Fruit fly (Drosophila melanogaster): ENCODE results near the gene CG2617.
A peak's percentile ranks its signal among the peaks of the same experiment; 100 is the strongest.

Gene CG2617

DNA sequence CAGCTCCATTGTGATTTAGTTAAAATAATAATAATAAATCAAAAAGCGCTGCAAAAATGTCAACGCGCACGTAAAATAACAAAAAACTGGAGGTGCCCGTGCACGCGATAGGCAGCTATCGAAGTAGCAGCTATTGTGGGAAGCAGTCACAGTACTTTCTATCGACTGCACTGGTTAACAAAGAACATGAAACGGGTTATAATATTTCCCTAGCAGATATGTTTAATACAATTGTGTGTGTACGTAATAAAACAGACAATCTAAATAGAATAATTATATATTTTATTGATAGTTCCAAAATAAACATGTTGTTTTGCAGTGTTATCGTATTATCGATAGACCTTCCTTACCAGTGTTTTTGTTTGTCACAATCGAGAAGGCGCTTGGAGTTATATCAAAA lies 6.3 kb upstream of the CG2617 start, which contains the start of the genes CG31678 and IKKepsilon (continued):
- TF ChIP-seq Rel (GFP tag; optimal IDR thresholded peaks at IDR 0.05) (no peak), Rel (tag; optimal IDR thresholded peaks at IDR 0.05) (no peak), CG9705 (GFP tag; optimal IDR thresholded peaks at IDR 0.05) (no peak), foxo (GFP tag; optimal IDR thresholded peaks at IDR 0.05) (peak in 1 of 2 experiments; percentile 57)

DNA sequence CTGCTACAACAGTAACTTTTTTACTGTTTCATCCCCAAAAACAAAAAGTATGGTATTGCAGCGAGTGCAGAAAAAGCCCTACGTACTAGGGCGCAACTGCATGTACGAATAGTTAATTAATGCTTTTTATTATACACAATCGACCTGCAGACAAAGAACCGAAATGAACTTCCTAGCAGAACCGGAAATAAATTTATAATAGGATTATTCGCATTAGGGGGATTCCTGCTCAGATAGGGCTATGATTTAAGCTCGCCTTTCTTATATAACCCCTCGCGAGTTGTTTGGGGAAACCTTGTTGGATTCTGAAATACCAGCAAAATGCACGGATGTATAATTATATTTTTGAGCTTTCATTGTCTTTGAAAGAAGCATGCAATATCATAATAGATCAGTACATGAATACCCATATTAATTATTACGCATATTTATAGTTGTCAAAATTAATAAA lies 495 bp upstream of the CG2617 start, which contains the start of gene Cen:
TSS of gene Cen (minus strand) at position 199 of the 451 bp plus-strand sequence.
- TF ChIP-seq woc (GFP tag; optimal IDR thresholded peaks at IDR 0.05) (no peak), HLH106 (tag; optimal IDR thresholded peaks at IDR 0.05) (peak; percentile 50), sage (GFP tag; optimal IDR thresholded peaks at IDR 0.05) (peak; percentile 43), N (GFP tag; optimal IDR thresholded peaks at IDR 0.05) (no peak), ey (GFP tag; optimal IDR thresholded peaks at IDR 0.05) (peak; percentile 57), Rel (GFP tag; optimal IDR thresholded peaks at IDR 0.05) (no peak), Rel (tag; optimal IDR thresholded peaks at IDR 0.05) (no peak), CrebA (GFP tag; optimal IDR thresholded peaks at IDR 0.05; ENCODE audit: borderline replicate concordance) (no peak), rgr (GFP tag; optimal IDR thresholded peaks at IDR 0.05) (peak; percentile 55), psq (GFP tag; optimal IDR thresholded peaks at IDR 0.05) (peak; percentile 51), Vsx2 (GFP tag; optimal IDR thresholded peaks at IDR 0.05; ENCODE audit: partially characterized antibody) (no peak), foxo (GFP tag; optimal IDR thresholded peaks at IDR 0.05) (peak in 1 of 2 experiments; percentile 65), Hr83 (GFP tag; optimal IDR thresholded peaks at IDR 0.05; ENCODE audit: poor library complexity, severe bottlenecking) (peak; percentile 5), pan (optimal IDR thresholded peaks at IDR 0.05) (no peak), GATAd (GFP tag; optimal IDR thresholded peaks at IDR 0.05) (peak; percentile 28), Jra (GFP tag; optimal IDR thresholded peaks at IDR 0.05) (peak; percentile 13), Hnf4 (GFP tag; optimal IDR thresholded peaks at IDR 0.05) (peak; percentile 57)

DNA sequence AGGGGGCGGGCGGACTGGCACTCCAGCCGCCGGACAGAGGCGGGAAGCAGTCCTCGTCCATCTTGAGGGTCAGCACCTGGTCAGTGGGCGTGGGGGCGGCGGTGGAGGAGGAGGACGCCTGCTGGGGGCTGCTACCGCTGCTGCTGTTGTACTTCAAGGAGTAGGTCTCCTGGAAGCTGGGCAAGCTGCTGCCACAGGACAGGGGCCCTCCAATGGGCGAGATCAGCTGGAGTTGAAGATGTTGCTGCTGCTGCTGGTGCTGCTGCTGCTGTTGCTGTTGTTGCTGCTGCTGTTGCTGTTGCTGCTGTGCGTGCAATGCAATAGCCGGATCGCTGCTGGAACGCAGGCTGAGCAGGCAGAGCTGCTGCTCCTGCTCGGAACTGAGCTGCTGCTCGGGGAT lies 6.6 kb downstream of the CG2617 start:
- TF ChIP-seq CG32264 (GFP tag; optimal IDR thresholded peaks at IDR 0.05) (no peak), Dfd (GFP tag; optimal IDR thresholded peaks at IDR 0.05) (peak; percentile 92)

dm6 chr2L:20690055-20690454 lies 7.9 kb downstream of the CG2617 start:
- TF ChIP-seq OdsH (GFP tag; optimal IDR thresholded peaks at IDR 0.05) (no peak), Dfd (GFP tag; optimal IDR thresholded peaks at IDR 0.05) (peak; percentile 91)

DNA sequence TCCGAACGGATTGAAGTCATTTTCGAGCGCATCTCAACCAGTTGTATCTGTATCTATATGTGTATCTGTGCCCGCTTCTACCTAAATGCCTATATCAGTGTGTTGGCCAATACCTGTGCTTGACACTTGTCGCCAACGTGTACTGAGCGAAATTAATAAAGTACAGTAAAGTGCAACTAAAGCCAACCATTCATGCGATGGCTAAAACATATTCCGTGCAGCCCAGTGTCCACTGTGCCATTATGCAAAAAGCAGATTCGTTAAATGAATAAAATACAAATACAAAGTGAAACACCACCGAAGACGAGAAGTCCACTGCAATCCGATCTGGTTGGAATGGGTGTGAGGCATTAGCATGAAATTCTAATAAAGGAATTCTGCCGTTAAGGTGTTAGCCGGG lies 12.9 kb downstream of the CG2617 start:
- peak; percentile 18 for TF ChIP-seq woc (GFP tag; optimal IDR thresholded peaks at IDR 0.05)
- no peak for TF ChIP-seq N (GFP tag; optimal IDR thresholded peaks at IDR 0.05)
- no peak for TF ChIP-seq lola (GFP tag; optimal IDR thresholded peaks at IDR 0.05)
- TF ChIP-seq h (GFP tag; optimal IDR thresholded peaks at IDR 0.05): peak; percentile 54
- TF ChIP-seq tai (GFP tag; optimal IDR thresholded peaks at IDR 0.05): no peak
- TF ChIP-seq OdsH (GFP tag; optimal IDR thresholded peaks at IDR 0.05): peak; percentile 2
- peak; percentile 45 for TF ChIP-seq ey (GFP tag; optimal IDR thresholded peaks at IDR 0.05)
- TF ChIP-seq br (GFP tag; optimal IDR thresholded peaks at IDR 0.05): peak; percentile 40
- no peak for TF ChIP-seq Hnf4 (GFP tag; optimal IDR thresholded peaks at IDR 0.05)
- TF ChIP-seq fru (GFP tag; optimal IDR thresholded peaks at IDR 0.05): peak; percentile 50
- peak; percentile 34 for TF ChIP-seq rgr (GFP tag; optimal IDR thresholded peaks at IDR 0.05)
- TF ChIP-seq Hr83 (GFP tag; optimal IDR thresholded peaks at IDR 0.05; ENCODE audit: poor library complexity, severe bottlenecking): peak; percentile 11
- TF ChIP-seq CrebA (GFP tag; optimal IDR thresholded peaks at IDR 0.05; ENCODE audit: borderline replicate concordance): no peak

- TF ChIP-seq OdsH (GFP tag; optimal IDR thresholded peaks at IDR 0.05) (peak; percentile 85), N (GFP tag; optimal IDR thresholded peaks at IDR 0.05) (no peak), foxo (GFP tag; optimal IDR thresholded peaks at IDR 0.05) (peak in 1 of 2 experiments; percentile 88), dsf (GFP tag; optimal IDR thresholded peaks at IDR 0.05; ENCODE audit: borderline replicate concordance) (no peak), Vsx2 (GFP tag; optimal IDR thresholded peaks at IDR 0.05; ENCODE audit: partially characterized antibody) (no peak), CG9705 (GFP tag; optimal IDR thresholded peaks at IDR 0.05) (no peak), Mio (GFP tag; optimal IDR thresholded peaks at IDR 0.05) (no peak), lola (GFP tag; optimal IDR thresholded peaks at IDR 0.05) (no peak), jim (GFP tag; optimal IDR thresholded peaks at IDR 0.05) (no peak), Jra (GFP tag; optimal IDR thresholded peaks at IDR 0.05) (no peak), usp (GFP tag; optimal IDR thresholded peaks at IDR 0.05) (no peak), Myc (optimal IDR thresholded peaks at IDR 0.05) (no peak), h (GFP tag; optimal IDR thresholded peaks at IDR 0.05) (peak; percentile 79), woc (GFP tag; optimal IDR thresholded peaks at IDR 0.05) (peak; percentile 51), Hr83 (GFP tag; optimal IDR thresholded peaks at IDR 0.05; ENCODE audit: poor library complexity, severe bottlenecking) (no peak), br (GFP tag; optimal IDR thresholded peaks at IDR 0.05) (peak; percentile 63), rgr (GFP tag; optimal IDR thresholded peaks at IDR 0.05) (peak; percentile 87), dl (GFP tag; optimal IDR thresholded peaks at IDR 0.05; ENCODE audit: insufficient read depth in 1 of 2, partially characterized antibody in 2 of 2) (peak in 1 of 2 experiments; percentile 1), Dif (GFP tag; optimal IDR thresholded peaks at IDR 0.05; ENCODE audit: partially characterized antibody) (peak; percentile 17), sage (GFP tag; optimal IDR thresholded peaks at IDR 0.05) (peak; percentile 52), CrebA (GFP tag; optimal IDR thresholded peaks at IDR 0.05; ENCODE audit: borderline replicate concordance) (peak; percentile 21), ey (GFP tag; optimal IDR thresholded peaks at IDR 0.05) (peak; percentile 72), fru (GFP tag; optimal IDR thresholded peaks at IDR 0.05) (peak; percentile 86), psq (GFP tag; optimal IDR thresholded peaks at IDR 0.05) (peak; percentile 84), Abd-B (GFP tag; optimal IDR thresholded peaks at IDR 0.05) (no peak), Hr78 (GFP tag; optimal IDR thresholded peaks at IDR 0.05) (no peak), GATAd (GFP tag; optimal IDR thresholded peaks at IDR 0.05) (no peak)
Observed at dm6 chr2L:20700534-20701239, 18.5 kb downstream of the CG2617 start.
